Fruit fly (Drosophila melanogaster) whole organism, adult: ENCODE measurements around the gene EAChm.

Experiments used
- CG11617 ChIP-seq: fragments of 200-800 bp; sonication (Bioruptor generic); optimal IDR thresholded peaks from 2 replicates; lab custom pipeline; 2017; ENCODE audit warnings: mild to moderate bottlenecking, missing biosample characterization, missing genetic modification reagents, missing genetic modification characterization
- CG12768 ChIP-seq: fragments of 200-800 bp; sonication (Bioruptor generic); optimal IDR thresholded peaks from 2 replicates; lab custom pipeline; 2017; ENCODE audit warnings: missing biosample characterization, missing genetic modification characterization, mild to moderate bottlenecking, moderate library complexity, missing genetic modification reagents
- CG14711 ChIP-seq: fragments of 200-800 bp; sonication (Bioruptor generic); optimal IDR thresholded peaks from 2 replicates; lab custom pipeline; 2018; ENCODE audit warnings: missing biosample characterization, mild to moderate bottlenecking, missing genetic modification characterization, moderate library complexity
- CG1620 ChIP-seq: fragments of 200-800 bp; sonication (Bioruptor generic); optimal IDR thresholded peaks from 2 replicates; lab custom pipeline; 2016; ENCODE audit warnings: missing biosample characterization, missing genetic modification characterization
- CG33017 ChIP-seq: fragments of 200-800 bp; sonication (Bioruptor generic); optimal IDR thresholded peaks from 2 replicates; lab custom pipeline; 2018; ENCODE audit warnings: missing biosample characterization, mild to moderate bottlenecking, missing genetic modification characterization, moderate library complexity
- CG5204 ChIP-seq: fragments of 200-800 bp; sonication (Bioruptor generic); optimal IDR thresholded peaks from 2 replicates; lab custom pipeline; 2016; ENCODE audit warnings: missing biosample characterization, missing genetic modification characterization
- CG7045 ChIP-seq: fragments of 200-800 bp; sonication (Bioruptor generic); optimal IDR thresholded peaks from 2 replicates; lab custom pipeline; 2017; ENCODE audit warnings: missing biosample characterization, mild to moderate bottlenecking, missing genetic modification characterization
- CG7101 ChIP-seq: fragments of 200-800 bp; sonication (Bioruptor generic); optimal IDR thresholded peaks from 2 replicates; lab custom pipeline; 2018; ENCODE audit warnings: missing biosample characterization, mild to moderate bottlenecking, missing genetic modification characterization, moderate library complexity
- Clk ChIP-seq: fragments of 200-800 bp; sonication (Bioruptor generic); optimal IDR thresholded peaks from 2 replicates; lab custom pipeline; 2017; ENCODE audit warnings: missing biosample characterization, missing genetic modification characterization
- Crg-1 ChIP-seq: fragments of 200-800 bp; sonication (Bioruptor generic); optimal IDR thresholded peaks from 2 replicates; lab custom pipeline; 2016; ENCODE audit warnings: missing biosample characterization, missing genetic modification characterization
- Hr96 ChIP-seq: fragments of 200-800 bp; sonication (Bioruptor generic); optimal IDR thresholded peaks from 2 replicates; lab custom pipeline; 2016; ENCODE audit warnings: missing biosample characterization, missing genetic modification characterization
- Mnt ChIP-seq: fragments of 200-800 bp; sonication (Bioruptor generic); optimal IDR thresholded peaks from 2 replicates; lab custom pipeline; 2016; ENCODE audit warnings: missing biosample characterization, mild to moderate bottlenecking, missing genetic modification characterization
- bab1 ChIP-seq: fragments of 200-800 bp; sonication (Bioruptor generic); optimal IDR thresholded peaks from 3 replicates; lab custom pipeline; 2019; ENCODE audit warnings: missing biosample characterization, mild to moderate bottlenecking, missing genetic modification characterization, moderate library complexity
- cic ChIP-seq: fragments of 200-800 bp; sonication (Bioruptor generic); optimal IDR thresholded peaks from 2 replicates; lab custom pipeline; 2017; ENCODE audit warnings: missing biosample characterization, mild to moderate bottlenecking, missing genetic modification characterization, moderate library complexity
- cnc ChIP-seq, 2 experiments: fragments of >200 bp; optimal IDR thresholded peaks; 2 replicates each; lab custom pipeline; 2017
- kay ChIP-seq: fragments of 200-800 bp; sonication (Bioruptor generic); peaks from one replicate; lab custom pipeline; 2016; ENCODE audit warnings: missing biosample characterization, missing genetic modification characterization, borderline replicate concordance
- ovo ChIP-seq: fragments of 200-800 bp; sonication (Bioruptor generic); optimal IDR thresholded peaks from 2 replicates; lab custom pipeline; 2016; ENCODE audit warnings: missing biosample characterization, missing genetic modification characterization
- pad ChIP-seq: fragments of 200-800 bp; sonication (Bioruptor generic); optimal IDR thresholded peaks from 3 replicates; lab custom pipeline; 2017; ENCODE audit warnings: missing biosample characterization, missing genetic modification characterization, mild to moderate bottlenecking, moderate library complexity, missing genetic modification reagents
- tj ChIP-seq: fragments of 200-800 bp; sonication (Bioruptor generic); optimal IDR thresholded peaks from 3 replicates; lab custom pipeline; 2017; ENCODE audit warnings: missing biosample characterization, mild to moderate bottlenecking, missing genetic modification characterization, moderate library complexity
- toe ChIP-seq: fragments of 200-800 bp; sonication (Bioruptor generic); optimal IDR thresholded peaks from 2 replicates; lab custom pipeline; 2016; ENCODE audit warnings: missing biosample characterization, missing genetic modification characterization

Gene EAChm

DNA sequence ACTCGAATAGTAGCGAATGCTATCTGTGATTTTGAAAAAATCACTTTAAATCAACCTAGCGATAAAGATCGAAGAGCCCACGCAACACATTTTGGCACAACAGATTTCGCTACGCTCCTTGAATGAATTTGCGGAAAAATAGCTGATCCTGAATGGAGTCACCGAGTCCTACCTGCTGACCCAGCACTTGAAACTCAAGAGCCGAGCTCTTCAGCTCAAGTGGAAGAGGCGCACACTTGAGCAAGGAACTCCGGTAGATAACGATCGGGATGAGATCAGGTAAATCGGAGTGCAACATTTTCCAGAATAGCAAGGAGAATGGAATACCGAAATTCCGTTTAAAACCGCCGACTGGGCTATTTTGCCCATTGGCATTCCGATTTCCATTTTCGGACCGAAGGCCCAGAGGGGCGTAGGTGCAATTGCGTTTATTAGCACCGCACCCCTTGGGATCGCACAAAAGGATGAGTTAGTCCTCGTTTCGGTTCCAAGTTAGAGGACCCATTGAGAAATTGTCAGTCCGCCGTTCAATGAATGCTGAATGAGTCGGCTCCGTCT, 14.2 kb upstream of the EAChm start:
- TF ChIP-seq Mnt (GFP tag; lab: Kevin White, UChicago) (no peak), CG33017 (tag; lab: Kevin White, UChicago) (no peak), ovo (no peak), CG14711 (tag; lab: Kevin White, UChicago) (no peak), CG11617 (GFP tag; lab: Kevin White, UChicago) (no peak), pad (GFP tag; lab: Kevin White, UChicago) (no peak), toe (GFP tag; lab: Kevin White, UChicago) (no peak), cic (no peak)

DNA sequence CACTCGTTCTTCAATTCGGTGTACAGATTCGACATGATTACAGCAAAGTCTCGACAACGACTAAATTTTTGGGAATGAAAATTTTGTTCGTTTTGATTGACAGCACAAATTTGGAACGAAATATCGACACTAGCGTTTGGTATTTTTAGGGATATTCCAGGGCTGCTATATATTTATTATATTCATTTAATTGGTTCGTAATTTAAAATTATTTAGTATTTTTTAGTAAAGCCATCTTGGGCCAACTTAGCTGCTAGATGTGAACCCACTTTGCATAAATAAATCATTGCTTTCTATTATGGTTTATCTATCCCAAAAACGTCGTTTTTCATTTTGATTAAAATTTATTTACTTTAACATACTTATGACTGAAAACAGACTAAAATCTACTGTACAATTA, 12.1 kb upstream of the EAChm start, which contains the start of gene Rpn12R:
TSS of gene Rpn12R (minus strand) at position 101 of the 400 bp plus-strand sequence.
- TF ChIP-seq CG11617 (GFP tag; lab: Kevin White, UChicago) (no peak), ovo (no peak), Hr96 (GFP tag; lab: Kevin White, UChicago) (no peak), toe (GFP tag; lab: Kevin White, UChicago) (no peak), CG7045 (GFP tag; lab: Kevin White, UChicago) (no peak), cic (no peak), CG1620 (no peak), CG12768 (GFP tag; lab: Kevin White, UChicago) (no peak), CG33017 (tag; lab: Kevin White, UChicago) (no peak), Clk (GFP tag; lab: Kevin White, UChicago) (no peak)

DNA sequence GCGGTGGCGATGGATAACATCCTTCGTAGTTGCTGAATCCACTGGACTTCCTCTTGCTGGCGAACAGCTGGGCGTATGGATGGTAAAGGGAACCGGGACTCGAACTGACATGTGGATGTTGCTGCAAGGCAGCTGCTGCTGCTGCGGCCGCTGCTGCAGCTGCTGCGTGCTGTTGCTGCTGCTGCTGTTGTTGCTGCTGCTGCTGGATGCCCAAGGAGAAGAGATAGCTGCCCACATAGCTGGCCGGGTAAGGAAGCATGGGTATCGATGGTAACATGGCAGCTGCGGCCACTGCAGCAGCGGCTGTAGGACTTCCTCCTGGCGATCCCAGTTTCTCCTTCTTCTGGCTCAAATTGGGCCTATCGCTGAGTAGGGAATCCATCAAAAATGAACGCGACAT, 11.1 kb upstream of the EAChm start:
- TF ChIP-seq cnc (optimal IDR thresholded peaks at IDR 0.05; lab: Kevin White, UChicago) (no peak), ovo (no peak), tj (no peak), CG11617 (GFP tag; lab: Kevin White, UChicago) (no peak), cic (no peak), CG33017 (tag; lab: Kevin White, UChicago) (no peak), kay (GFP tag; lab: Kevin White, UChicago) (no peak), CG5204 (no peak), CG14711 (tag; lab: Kevin White, UChicago) (no peak), Clk (GFP tag; lab: Kevin White, UChicago) (no peak), bab1 (GFP tag; lab: Kevin White, UChicago) (no peak), Crg-1 (GFP tag; lab: Kevin White, UChicago) (no peak), Mnt (GFP tag; lab: Kevin White, UChicago) (no peak), CG1620 (no peak), CG7045 (GFP tag; lab: Kevin White, UChicago) (no peak), toe (GFP tag; lab: Kevin White, UChicago) (no peak), CG7101 (no peak), CG12768 (GFP tag; lab: Kevin White, UChicago) (no peak), pad (GFP tag; lab: Kevin White, UChicago) (no peak)

DNA sequence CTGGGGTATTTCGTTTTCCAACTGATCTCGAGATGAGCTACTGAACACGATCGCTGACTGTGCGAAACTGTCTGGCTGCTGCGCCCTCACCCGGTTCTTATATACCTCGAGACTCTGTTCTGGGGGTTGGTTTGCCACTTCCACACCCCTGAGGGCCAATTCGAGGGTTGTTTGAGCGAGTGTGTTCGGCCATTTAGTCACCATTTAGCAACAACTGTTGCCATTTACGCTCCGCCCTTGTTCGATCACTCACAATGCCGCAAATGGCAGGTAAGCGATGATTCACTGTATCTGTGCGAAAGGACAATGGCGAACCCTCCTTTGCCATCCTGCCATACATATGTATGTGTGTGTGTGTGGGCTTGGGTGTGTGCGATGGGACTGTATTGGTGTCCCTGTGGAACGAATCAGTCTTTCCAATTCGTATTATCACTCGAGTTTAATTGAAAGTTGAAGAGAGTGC, 10.7 kb upstream of the EAChm start, which contains the start of gene ind:
TSS of gene ind (minus strand) at position 51 of the 463 bp plus-strand sequence.
- TF ChIP-seq bab1 (GFP tag; lab: Kevin White, UChicago) (no peak), tj (no peak), CG7101 (no peak), CG5204 (no peak), CG12768 (GFP tag; lab: Kevin White, UChicago) (no peak), CG11617 (GFP tag; lab: Kevin White, UChicago) (no peak), pad (GFP tag; lab: Kevin White, UChicago) (no peak), Hr96 (GFP tag; lab: Kevin White, UChicago) (no peak), CG1620 (no peak), cic (no peak), CG7045 (GFP tag; lab: Kevin White, UChicago) (no peak), kay (GFP tag; lab: Kevin White, UChicago) (no peak), CG14711 (tag; lab: Kevin White, UChicago) (no peak), ovo (no peak)

DNA sequence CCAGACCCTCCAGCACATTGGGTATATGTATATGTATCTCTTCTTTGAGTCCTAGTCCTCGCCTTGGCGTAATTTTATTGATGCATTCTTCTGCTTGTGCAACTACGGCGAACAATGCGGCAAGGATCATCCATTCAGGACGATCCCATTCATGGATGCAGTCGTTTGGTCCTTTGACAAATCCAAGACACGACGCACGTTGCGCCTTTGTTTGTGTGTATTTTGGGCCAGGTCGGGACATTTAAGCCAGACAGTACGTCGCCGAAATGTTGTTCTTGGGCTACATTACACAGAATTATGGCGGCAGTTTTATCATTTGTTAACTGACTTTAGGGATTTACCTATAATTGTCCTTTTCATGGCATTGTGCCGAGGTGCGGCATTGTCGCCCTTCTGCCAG, 9.5 kb upstream of the EAChm start:
- TF ChIP-seq cic, result no peak
- TF ChIP-seq pad (GFP tag; lab: Kevin White, UChicago), result no peak
- no peak for TF ChIP-seq Mnt (GFP tag; lab: Kevin White, UChicago)
- no peak for TF ChIP-seq CG12768 (GFP tag; lab: Kevin White, UChicago)
- no peak for TF ChIP-seq Hr96 (GFP tag; lab: Kevin White, UChicago)
- no peak for TF ChIP-seq Clk (GFP tag; lab: Kevin White, UChicago)
- no peak for TF ChIP-seq bab1 (GFP tag; lab: Kevin White, UChicago)
- no peak for TF ChIP-seq CG14711 (tag; lab: Kevin White, UChicago)
- TF ChIP-seq CG11617 (GFP tag; lab: Kevin White, UChicago), result no peak
- TF ChIP-seq tj, result no peak
- TF ChIP-seq CG33017 (tag; lab: Kevin White, UChicago), result no peak
- TF ChIP-seq CG1620, result no peak
- TF ChIP-seq kay (GFP tag; lab: Kevin White, UChicago), result no peak
- TF ChIP-seq CG5204, result no peak
- no peak for TF ChIP-seq CG7101
- no peak for TF ChIP-seq toe (GFP tag; lab: Kevin White, UChicago)
- TF ChIP-seq ovo, result no peak
- no peak for TF ChIP-seq cnc (optimal IDR thresholded peaks at IDR 0.05; lab: Kevin White, UChicago)
- TF ChIP-seq Crg-1 (GFP tag; lab: Kevin White, UChicago), result no peak
- no peak for TF ChIP-seq CG7045 (GFP tag; lab: Kevin White, UChicago)

DNA sequence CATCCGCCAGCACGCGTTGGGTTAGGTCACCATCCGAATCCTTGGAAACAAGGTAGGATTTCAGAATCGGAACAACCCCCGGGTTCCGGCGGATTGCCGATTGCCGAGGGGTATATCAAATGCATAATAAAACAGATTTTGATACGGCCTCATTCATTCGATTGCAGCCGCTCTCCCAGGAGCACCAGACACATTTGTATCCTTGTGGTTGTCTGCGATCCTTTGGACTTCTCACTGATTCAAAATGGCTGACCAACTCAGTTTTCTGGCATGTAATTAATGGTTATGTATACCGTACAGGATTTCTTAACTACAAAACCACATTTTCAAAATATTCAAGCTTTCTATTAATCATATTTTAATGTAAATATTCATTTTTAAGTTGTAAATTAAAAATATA, 7.0 kb upstream of the EAChm start:
- no peak for TF ChIP-seq Mnt (GFP tag; lab: Kevin White, UChicago)
- no peak for TF ChIP-seq bab1 (GFP tag; lab: Kevin White, UChicago)
- no peak for TF ChIP-seq toe (GFP tag; lab: Kevin White, UChicago)
- TF ChIP-seq CG1620, result no peak
- TF ChIP-seq cic, result no peak
- no peak for TF ChIP-seq CG33017 (tag; lab: Kevin White, UChicago)
- TF ChIP-seq ovo, result no peak
- no peak for TF ChIP-seq Hr96 (GFP tag; lab: Kevin White, UChicago)
- TF ChIP-seq CG14711 (tag; lab: Kevin White, UChicago), result no peak
- TF ChIP-seq pad (GFP tag; lab: Kevin White, UChicago), result no peak
